Fruit fly (Drosophila melanogaster) whole organism, embryonic: ENCODE data around the gene Cwc25.

Experiments used
- Antp ChIP-seq: fragments of 200-800 bp; sonication (Bioruptor generic); optimal IDR thresholded peaks from 3 replicates; lab custom pipeline; 2016; ENCODE audit warnings: missing biosample characterization, missing genetic modification characterization
- Atf-2 ChIP-seq: fragments of 200-800 bp; sonication (Bioruptor generic); optimal IDR thresholded peaks from 2 replicates; lab custom pipeline; 2016; ENCODE audit warnings: missing biosample characterization, missing genetic modification characterization
- Bgb ChIP-seq: fragments of 200-800 bp; sonication (Bioruptor generic); IDR thresholded peaks from 2 replicates; pipeline ENCODE4 v1.3.6; 2022; ENCODE audit warnings: missing biosample characterization, missing genetic modification characterization; ENCODE audit not compliant: partially characterized antibody
- CG10209 ChIP-seq: fragments of 200-800 bp; sonication (Bioruptor generic); optimal IDR thresholded peaks from 3 replicates; lab custom pipeline; 2017; ENCODE audit warnings: missing biosample characterization, mild to moderate bottlenecking, missing genetic modification characterization, missing genetic modification reagents
- CG11723 ChIP-seq: fragments of 200-800 bp; sonication (Bioruptor generic); optimal IDR thresholded peaks from 2 replicates; lab custom pipeline; 2017; ENCODE audit warnings: missing biosample characterization, mild to moderate bottlenecking, missing genetic modification characterization
- CG15269 ChIP-seq: fragments of 200-800 bp; sonication (Bioruptor generic); optimal IDR thresholded peaks from 2 replicates; lab custom pipeline; 2018; ENCODE audit warnings: missing biosample characterization, mild to moderate bottlenecking, missing genetic modification characterization, moderate library complexity
- CG1603 ChIP-seq: fragments of 200-800 bp; sonication (Bioruptor generic); optimal IDR thresholded peaks from 2 replicates; lab custom pipeline; 2019; ENCODE audit warnings: missing biosample characterization, mild to moderate bottlenecking, missing genetic modification characterization, moderate library complexity
- CG17186 ChIP-seq: fragments of 200-800 bp; sonication (Bioruptor generic); optimal IDR thresholded peaks from 3 replicates; lab custom pipeline; 2017; ENCODE audit warnings: missing biosample characterization, missing genetic modification reagents, missing genetic modification characterization
- CG17361 ChIP-seq: fragments of 200-800 bp; sonication (Bioruptor generic); IDR thresholded peaks from 3 replicates; pipeline ENCODE4 v1.3.6; 2022; ENCODE audit warnings: missing biosample characterization, missing genetic modification characterization
- CG17802 ChIP-seq: fragments of 200-800 bp; sonication (Bioruptor generic); optimal IDR thresholded peaks from 2 replicates; lab custom pipeline; 2018; ENCODE audit warnings: missing biosample characterization, mild to moderate bottlenecking, missing genetic modification characterization, moderate library complexity
- CG18011 ChIP-seq: fragments of 200-800 bp; sonication (Bioruptor generic); optimal IDR thresholded peaks from 2 replicates; lab custom pipeline; 2017; ENCODE audit warnings: missing biosample characterization, missing genetic modification characterization, mild to moderate bottlenecking, moderate library complexity, missing genotype
- CG18619 ChIP-seq: fragments of 200-800 bp; sonication (Bioruptor generic); optimal IDR thresholded peaks from 3 replicates; lab custom pipeline; 2017; ENCODE audit warnings: missing biosample characterization, mild to moderate bottlenecking, missing genetic modification characterization
- CG2712 ChIP-seq: fragments of 200-800 bp; optimal IDR thresholded peaks from 3 replicates; lab custom pipeline; 2019; ENCODE audit warnings: missing biosample characterization, mild to moderate bottlenecking, missing genetic modification characterization, moderate library complexity
- CG30431 ChIP-seq: fragments of 200-800 bp; sonication (Bioruptor generic); optimal IDR thresholded peaks from 2 replicates; lab custom pipeline; 2017; ENCODE audit warnings: missing biosample characterization, missing genetic modification characterization
- CG3065 ChIP-seq: fragments of 200-800 bp; sonication (Bioruptor generic); optimal IDR thresholded peaks from 2 replicates; lab custom pipeline; 2016; ENCODE audit warnings: missing biosample characterization, missing genetic modification characterization
- CG34376 ChIP-seq: fragments of 200-800 bp; sonication (Bioruptor generic); optimal IDR thresholded peaks from 2 replicates; lab custom pipeline; 2018; ENCODE audit warnings: missing biosample characterization, mild to moderate bottlenecking, missing genetic modification characterization
- CG34422 ChIP-seq: fragments of 200-800 bp; sonication (Bioruptor generic); IDR thresholded peaks from 3 replicates; pipeline ENCODE4 v1.3.6; 2022; ENCODE audit warnings: missing biosample characterization, missing genetic modification characterization
- CG6765 ChIP-seq: fragments of 200-800 bp; sonication (Bioruptor generic); optimal IDR thresholded peaks from 3 replicates; lab custom pipeline; 2017; ENCODE audit warnings: missing biosample characterization, mild to moderate bottlenecking, missing genetic modification characterization
- CG8290 ChIP-seq, 3 experiments: fragments of 200-800 bp; sonication (Bioruptor generic); optimal IDR thresholded peaks; 2 replicates each; lab custom pipeline; 2016 to 2019; ENCODE audit warnings: missing biosample characterization in 3 of 3, missing genetic modification characterization in 3 of 3, mild to moderate bottlenecking in 2 of 3, moderate library complexity in 1 of 3
- ERR ChIP-seq: fragments of 200-800 bp; sonication (Bioruptor generic); optimal IDR thresholded peaks from 2 replicates; lab custom pipeline; 2016; ENCODE audit warnings: missing biosample characterization, missing genetic modification characterization
- Hmr ChIP-seq: fragments of 200-800 bp; sonication (Bioruptor generic); optimal IDR thresholded peaks from 3 replicates; lab custom pipeline; 2017; ENCODE audit warnings: mild to moderate bottlenecking, missing biosample characterization, missing genetic modification reagents, missing genetic modification characterization
- Hmx ChIP-seq: fragments of 200-800 bp; sonication (Bioruptor generic); optimal IDR thresholded peaks from 2 replicates; lab custom pipeline; 2016; ENCODE audit warnings: missing biosample characterization, missing genetic modification characterization
- Hr39 ChIP-seq: fragments of >200 bp; optimal IDR thresholded peaks from 2 replicates; lab custom pipeline; 2017
- Optix ChIP-seq: fragments of 200-800 bp; sonication (Bioruptor generic); IDR thresholded peaks from 3 replicates; pipeline ENCODE4 v1.3.6; 2022; ENCODE audit warnings: missing biosample characterization, missing genetic modification characterization
- PHDP ChIP-seq: fragments of 200-800 bp; sonication (Bioruptor generic); optimal IDR thresholded peaks from 3 replicates; lab custom pipeline; 2018; ENCODE audit warnings: missing biosample characterization, mild to moderate bottlenecking, missing genetic modification characterization, moderate library complexity
- Ravus ChIP-seq: fragments of 200-800 bp; sonication (Bioruptor generic); IDR thresholded peaks from 2 replicates; pipeline ENCODE4 v1.3.6; 2022; ENCODE audit warnings: missing biosample characterization, missing genetic modification characterization
- Xrp1 ChIP-seq: fragments of 200-800 bp; sonication (Bioruptor generic); IDR thresholded peaks from 2 replicates; pipeline ENCODE4 v1.3.6; 2022; ENCODE audit warnings: missing biosample characterization, missing genetic modification characterization
- amos ChIP-seq: fragments of 200-800 bp; sonication (Bioruptor generic); IDR thresholded peaks from 2 replicates; pipeline ENCODE4 v1.3.6; 2022; ENCODE audit warnings: missing biosample characterization, missing genetic modification characterization; ENCODE audit not compliant: partially characterized antibody
- aop ChIP-seq: fragments of 200-800 bp; sonication (Bioruptor generic); IDR thresholded peaks from 2 replicates; pipeline ENCODE4 v1.3.6; 2022; ENCODE audit warnings: missing biosample characterization, missing genetic modification characterization
- bab2 ChIP-seq: fragments of 200-800 bp; sonication (Bioruptor generic); optimal IDR thresholded peaks from 2 replicates; lab custom pipeline; 2016; ENCODE audit warnings: missing biosample characterization, missing genetic modification characterization
- bcd ChIP-seq: fragments of 200-800 bp; sonication (Bioruptor generic); optimal IDR thresholded peaks from 2 replicates; lab custom pipeline; 2017; ENCODE audit warnings: missing biosample characterization, mild to moderate bottlenecking, missing genetic modification characterization
- crp ChIP-seq, 2 experiments: fragments of 200-800 bp; sonication (Bioruptor generic); optimal IDR thresholded peaks; 2 replicates in 1 of 2; 3 replicates in 1 of 2; lab custom pipeline; 2017; ENCODE audit warnings: missing biosample characterization in 2 of 2, missing genetic modification characterization in 2 of 2, mild to moderate bottlenecking in 1 of 2, moderate library complexity in 1 of 2
- ems ChIP-seq: fragments of 200-800 bp; sonication (Bioruptor generic); optimal IDR thresholded peaks from 3 replicates; lab custom pipeline; 2016; ENCODE audit warnings: missing biosample characterization, missing genetic modification characterization
- fd102C ChIP-seq: fragments of 200-800 bp; sonication (Bioruptor generic); optimal IDR thresholded peaks from 2 replicates; lab custom pipeline; 2018; ENCODE audit warnings: missing biosample characterization, mild to moderate bottlenecking, missing genetic modification characterization, moderate library complexity
- hb ChIP-seq: fragments of 200-800 bp; sonication (Bioruptor generic); IDR thresholded peaks from 3 replicates; pipeline ENCODE4 v1.3.6; 2022; ENCODE audit warnings: missing biosample characterization, missing genetic modification characterization; ENCODE audit not compliant: partially characterized antibody
- jing ChIP-seq: fragments of 200-800 bp; sonication (Bioruptor generic); optimal IDR thresholded peaks from 2 replicates; lab custom pipeline; 2018; ENCODE audit warnings: missing biosample characterization, mild to moderate bottlenecking, missing genetic modification characterization
- jumu ChIP-seq: fragments of 200-800 bp; sonication (Bioruptor generic); optimal IDR thresholded peaks from 3 replicates; lab custom pipeline; 2016; ENCODE audit warnings: missing biosample characterization, missing genetic modification characterization
- lmd ChIP-seq: fragments of 200-800 bp; sonication (Bioruptor generic); IDR thresholded peaks from 2 replicates; pipeline ENCODE4 v1.3.6; 2022; ENCODE audit warnings: missing biosample characterization, missing genetic modification characterization
- lola ChIP-seq, 3 experiments: fragments of >200 bp in 2 of 3; fragments of 200-800 bp in 1 of 3; sonication (Bioruptor generic) in 1 of 3; optimal IDR thresholded peaks; 2 replicates each; lab custom pipeline; 2017 to 2019; ENCODE audit warnings: missing biosample characterization in 3 of 3, missing genetic modification characterization in 3 of 3, mild to moderate bottlenecking in 1 of 3, moderate library complexity in 1 of 3
- mam ChIP-seq: fragments of 200-800 bp; sonication (Bioruptor generic); optimal IDR thresholded peaks from 3 replicates; lab custom pipeline; 2016; ENCODE audit warnings: missing biosample characterization, missing genetic modification characterization
- nerfin-2 ChIP-seq: fragments of 200-800 bp; sonication (Bioruptor generic); IDR thresholded peaks from 2 replicates; pipeline ENCODE4 v1.3.6; 2022; ENCODE audit warnings: missing biosample characterization, missing genetic modification characterization; ENCODE audit not compliant: partially characterized antibody
- prd ChIP-seq, 3 experiments: fragments of >200 bp in 2 of 3; fragments of 200-800 bp in 1 of 3; sonication (Bioruptor generic) in 1 of 3; optimal IDR thresholded peaks in 2 of 3; IDR thresholded peaks in 1 of 3; 2 replicates in 2 of 3; 3 replicates in 1 of 3; pipeline versions ENCODE4 v1.3.6 to Lab custom; 2017 to 2022; ENCODE audit warnings: missing biosample characterization in 1 of 3, missing genetic modification characterization in 1 of 3
- rib ChIP-seq: fragments of 200-800 bp; sonication (Bioruptor generic); IDR thresholded peaks from 2 replicates; pipeline ENCODE4 v1.3.6; 2022; ENCODE audit warnings: missing biosample characterization, missing genetic modification characterization
- seq ChIP-seq: fragments of 200-800 bp; sonication (Bioruptor generic); IDR thresholded peaks from 2 replicates; pipeline ENCODE4 v1.3.6; 2022; ENCODE audit warnings: missing biosample characterization, missing genetic modification characterization
- sisA ChIP-seq: fragments of 200-800 bp; sonication (Bioruptor generic); IDR thresholded peaks from 2 replicates; pipeline ENCODE4 v1.3.6; 2022; ENCODE audit warnings: missing biosample characterization, missing genetic modification characterization
- tio ChIP-seq: fragments of 200-800 bp; sonication (Bioruptor generic); optimal IDR thresholded peaks from 2 replicates; lab custom pipeline; 2017; ENCODE audit warnings: missing biosample characterization, missing genetic modification characterization, inconsistent platforms
- trh ChIP-seq: fragments of 200-800 bp; sonication (Bioruptor generic); optimal IDR thresholded peaks from 2 replicates; lab custom pipeline; 2016; ENCODE audit warnings: missing biosample characterization, missing genetic modification characterization
- unpg ChIP-seq: fragments of 200-800 bp; sonication (Bioruptor generic); optimal IDR thresholded peaks from 3 replicates; lab custom pipeline; 2018; ENCODE audit warnings: missing biosample characterization, mild to moderate bottlenecking, missing genetic modification characterization, moderate library complexity
- yki ChIP-seq: fragments of >200 bp; optimal IDR thresholded peaks from 3 replicates; lab custom pipeline; 2018

The Cwc25 gene

dm6 chr2L:2751904-2752459, 7.1 kb downstream of the Cwc25 start, which contains the start of gene Bacc (continued):
- peak; percentile 91 for TF ChIP-seq Atf-2 (GFP tag; lab: Kevin White, UChicago)
- no peak for TF ChIP-seq Bgb (GFP tag; lab: Robert Waterston, UW)
- peak; percentile 93 for TF ChIP-seq tio (GFP tag; lab: Kevin White, UChicago)
- no peak for TF ChIP-seq fd102C
- peak; percentile 73 for TF ChIP-seq CG6765
- TF ChIP-seq CG2712 = peak; percentile 88
- peak; percentile 80 for TF ChIP-seq CG18011
- peak; percentile 90 for TF ChIP-seq bcd (GFP tag; lab: Kevin White, UChicago)
- TF ChIP-seq prd (optimal IDR thresholded peaks at IDR 0.05; lab: Kevin White, UChicago) = no peak
- no peak for TF ChIP-seq prd (GFP tag; IDR thresholded peaks at IDR 0.05; lab: Robert Waterston, UW)
- TF ChIP-seq lmd (GFP tag; lab: Robert Waterston, UW) = no peak
- TF ChIP-seq CG3065 (GFP tag; lab: Kevin White, UChicago) = no peak
- TF ChIP-seq lola (GFP tag; optimal IDR thresholded peaks at IDR 0.05; lab: Kevin White, UChicago) = peak in 1 of 3 experiments; percentile 73
- peak; percentile 90 for TF ChIP-seq PHDP (tag; lab: Kevin White, UChicago)
- no peak for TF ChIP-seq amos (GFP tag; lab: Robert Waterston, UW)
- TF ChIP-seq CG15269 = peak; percentile 92
- peak; percentile 78 for TF ChIP-seq ems
- TF ChIP-seq nerfin-2 (GFP tag; lab: Robert Waterston, UW) = no peak
- peak; percentile 76 for TF ChIP-seq unpg (GFP tag; lab: Kevin White, UChicago)
- TF ChIP-seq CG34376 = peak; percentile 20
- peak; percentile 91 for TF ChIP-seq CG11723
- peak; percentile 28 for TF ChIP-seq CG8290 (GFP tag; optimal IDR thresholded peaks at IDR 0.05; lab: Kevin White, UChicago)
- peak in 1 of 2 experiments; percentile 82 for TF ChIP-seq CG8290 (tag; optimal IDR thresholded peaks at IDR 0.05; lab: Kevin White, UChicago)
- peak; percentile 80 for TF ChIP-seq bab2 (GFP tag; lab: Kevin White, UChicago)
- no peak for TF ChIP-seq rib (GFP tag; lab: Robert Waterston, UW)
- no peak for TF ChIP-seq yki (lab: Kevin White, UChicago)
- peak; percentile 73 for TF ChIP-seq jing
- no peak for TF ChIP-seq Hr39 (lab: Kevin White, UChicago)
- no peak for TF ChIP-seq Xrp1 (GFP tag; lab: Robert Waterston, UW)
- TF ChIP-seq Ravus (GFP tag; lab: Robert Waterston, UW) = no peak
- no peak for TF ChIP-seq hb
- TF ChIP-seq ERR (GFP tag; lab: Kevin White, UChicago) = peak; percentile 87
- TF ChIP-seq mam (GFP tag; lab: Kevin White, UChicago) = peak; percentile 87
- TF ChIP-seq Hmx = peak; percentile 88
- no peak for TF ChIP-seq seq (GFP tag; lab: Robert Waterston, UW)
- TF ChIP-seq Antp = peak; percentile 86
- TF ChIP-seq CG1603 (tag; lab: Kevin White, UChicago) = peak; percentile 64
- TF ChIP-seq CG17361 = no peak
- TF ChIP-seq Optix (GFP tag; lab: Robert Waterston, UW) = no peak
- TF ChIP-seq jumu (GFP tag; lab: Kevin White, UChicago) = no peak
- TF ChIP-seq Hmr (GFP tag; lab: Kevin White, UChicago) = peak; percentile 94
- peak; percentile 84 for TF ChIP-seq CG30431
- peak in 1 of 2 experiments; percentile 38 for TF ChIP-seq crp (GFP tag; optimal IDR thresholded peaks at IDR 0.05; lab: Kevin White, UChicago)
- TF ChIP-seq CG18619 (GFP tag; lab: Kevin White, UChicago) = peak; percentile 92
- TF ChIP-seq sisA (GFP tag; lab: Robert Waterston, UW) = no peak
- peak; percentile 25 for TF ChIP-seq CG17186 (GFP tag; lab: Kevin White, UChicago)
- TF ChIP-seq CG10209 (GFP tag; lab: Kevin White, UChicago) = peak; percentile 93
- TF ChIP-seq aop (GFP tag; lab: Robert Waterston, UW) = no peak
- TF ChIP-seq CG17802 = peak; percentile 21
- TF ChIP-seq CG34422 = no peak
- peak; percentile 68 for TF ChIP-seq trh
